Fruit fly (Drosophila melanogaster) S2 (cell line): ENCODE results near the gene CG42445.

Experiments
- CG8478 ChIP-seq: fragments of >200 bp; optimal IDR thresholded peaks from 2 replicates; lab custom pipeline; 2018
- CTCF ChIP-seq, 2 experiments: fragments of >200 bp; optimal IDR thresholded peaks; 2 replicates each; lab custom pipeline; 2018

DNA sequence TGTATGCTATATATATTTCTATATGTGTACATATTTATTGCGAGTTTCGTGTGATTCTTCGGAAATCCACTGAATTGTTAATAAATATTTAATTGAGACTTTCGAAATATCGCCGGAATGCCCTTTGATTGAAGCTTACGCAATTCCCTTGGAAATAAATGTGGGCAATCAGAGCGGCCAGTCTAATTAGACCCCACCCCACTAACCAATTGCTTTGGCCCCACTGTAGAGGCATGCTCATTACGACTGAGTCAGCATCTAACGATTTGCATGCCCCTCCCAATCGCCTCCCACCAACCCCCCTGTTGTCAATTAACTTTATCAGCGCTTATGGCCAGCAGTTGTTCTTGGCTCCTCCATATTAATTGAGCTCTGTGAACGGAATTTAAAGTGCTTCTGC lies 41.9 kb downstream of the CG42445 start:
- no peak for TF ChIP-seq CG8478
- TF ChIP-seq CTCF (optimal IDR thresholded peaks at IDR 0.05; lab: Kevin White, UChicago) = no peak
